Fruit fly (Drosophila melanogaster): ENCODE data around the gene CG6184.

The CG6184 gene

DNA sequence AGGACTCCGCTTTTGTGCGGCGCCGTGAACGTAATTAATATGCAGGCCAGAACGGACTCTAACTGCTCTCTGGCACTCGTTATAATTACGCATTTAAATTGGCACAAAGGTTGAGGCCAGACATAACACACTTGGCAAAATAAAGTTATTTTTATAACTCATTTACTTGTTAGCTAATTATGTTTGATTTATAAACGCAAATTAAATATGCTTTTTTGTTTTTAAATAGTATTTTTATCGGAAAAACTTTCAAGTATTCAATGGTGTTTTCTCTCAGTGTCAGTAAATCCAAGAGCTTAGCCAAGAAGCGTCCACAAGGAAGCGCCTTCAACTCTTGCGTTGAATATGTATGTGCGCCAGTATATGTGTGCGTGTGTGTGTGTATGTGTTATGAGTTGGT lies 15.2 kb upstream of the CG6184 start (continued):
- TF ChIP-seq CG10654 (GFP tag; optimal IDR thresholded peaks at IDR 0.05), result no peak
- TF ChIP-seq CG3995 (GFP tag; optimal IDR thresholded peaks at IDR 0.05), result no peak
- TF ChIP-seq ap (GFP tag; IDR thresholded peaks at IDR 0.05), result no peak
- no peak for TF ChIP-seq otp (GFP tag; IDR thresholded peaks at IDR 0.05)
- no peak for TF ChIP-seq CG34422 (GFP tag; IDR thresholded peaks at IDR 0.05)
- no peak for TF ChIP-seq CG12071 (GFP tag; optimal IDR thresholded peaks at IDR 0.05)
- TF ChIP-seq CG11456 (GFP tag; IDR thresholded peaks at IDR 0.05), result no peak
- TF ChIP-seq trem (tag; optimal IDR thresholded peaks at IDR 0.05), result no peak
- no peak for TF ChIP-seq CG31365 (tag; optimal IDR thresholded peaks at IDR 0.05)
- no peak for TF ChIP-seq toy (GFP tag; IDR thresholded peaks at IDR 0.05)
- TF ChIP-seq CG13296 (GFP tag; optimal IDR thresholded peaks at IDR 0.05), result no peak
- no peak for TF ChIP-seq CG2116 (GFP tag; optimal IDR thresholded peaks at IDR 0.05)
- TF ChIP-seq gfzf (GFP tag; optimal IDR thresholded peaks at IDR 0.05), result no peak
- no peak for TF ChIP-seq CG10959 (GFP tag; IDR thresholded peaks at IDR 0.05)
- no peak for TF ChIP-seq seq (GFP tag; IDR thresholded peaks at IDR 0.05)
- TF ChIP-seq CG10321 (GFP tag; IDR thresholded peaks at IDR 0.05), result no peak
- no peak for TF ChIP-seq BtbVII (GFP tag; optimal IDR thresholded peaks at IDR 0.05)
- TF ChIP-seq Med (GFP tag), result peak; percentile 25
- no peak for TF ChIP-seq CG17829 (tag; optimal IDR thresholded peaks at IDR 0.05)
- no peak for TF ChIP-seq CG17568 (GFP tag; optimal IDR thresholded peaks at IDR 0.05)
- no peak for TF ChIP-seq CG3065 (GFP tag; optimal IDR thresholded peaks at IDR 0.05)
- no peak for TF ChIP-seq zf30C (GFP tag; optimal IDR thresholded peaks at IDR 0.05)
- no peak for TF ChIP-seq cwo (GFP tag; optimal IDR thresholded peaks at IDR 0.05)
- TF ChIP-seq CG4360 (GFP tag; IDR thresholded peaks at IDR 0.05), result no peak
- TF ChIP-seq pan (optimal IDR thresholded peaks at IDR 0.05), result no peak
- TF ChIP-seq pan (GFP tag; optimal IDR thresholded peaks at IDR 0.05 in 1 of 2, IDR thresholded peaks at IDR 0.05 in 1 of 2), result peak in 1 of 2 experiments; percentile 13
- no peak for TF ChIP-seq Myb (GFP tag; optimal IDR thresholded peaks at IDR 0.05)
- no peak for TF ChIP-seq Sox100B (GFP tag; optimal IDR thresholded peaks at IDR 0.05)
- TF ChIP-seq tgo (GFP tag; IDR thresholded peaks at IDR 0.05), result peak; percentile 53; the same call in 1 of the 3 replicates
- no peak for TF ChIP-seq pnt (GFP tag; optimal IDR thresholded peaks at IDR 0.05)
- no peak for TF ChIP-seq NK7.1 (GFP tag; optimal IDR thresholded peaks at IDR 0.05)
- TF ChIP-seq CG2889 (GFP tag; IDR thresholded peaks at IDR 0.05), result no peak
- no peak for TF ChIP-seq CG3726 (GFP tag; IDR thresholded peaks at IDR 0.05)
- no peak for TF ChIP-seq CG33213 (GFP tag; optimal IDR thresholded peaks at IDR 0.05)
- peak; percentile 54 for TF ChIP-seq CG2120 (GFP tag; optimal IDR thresholded peaks at IDR 0.05)
- TF ChIP-seq PHDP (tag; optimal IDR thresholded peaks at IDR 0.05), result peak; percentile 5
- no peak for TF ChIP-seq CG15696 (tag; optimal IDR thresholded peaks at IDR 0.05)
- no peak for TF ChIP-seq zfh2 (GFP tag; optimal IDR thresholded peaks at IDR 0.05)

DNA sequence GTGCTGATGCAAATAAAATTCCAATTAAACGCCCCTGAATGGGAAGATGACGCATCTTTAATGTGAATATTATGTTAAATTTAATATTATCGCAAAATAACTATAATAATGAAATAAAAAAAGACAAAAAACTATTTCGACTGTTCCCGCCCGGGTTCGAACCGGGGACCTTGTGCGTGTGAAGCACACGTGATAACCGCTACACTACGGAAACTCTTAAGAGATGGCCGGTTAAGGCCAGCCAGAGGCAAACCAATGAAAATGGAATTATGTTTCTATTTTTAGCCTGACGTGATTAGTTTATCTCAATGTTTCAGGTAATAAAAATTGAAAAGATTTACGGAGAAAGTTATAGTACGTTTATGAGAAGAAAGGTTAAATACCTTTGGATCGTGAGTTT lies 14.5 kb upstream of the CG6184 start:
- TF ChIP-seq yki (optimal IDR thresholded peaks at IDR 0.05), result no peak
- no peak for TF ChIP-seq hbn (GFP tag; IDR thresholded peaks at IDR 0.05; ENCODE audit: partially characterized antibody)
- TF ChIP-seq ems (GFP tag; optimal IDR thresholded peaks at IDR 0.05), result no peak
- TF ChIP-seq CG18599 (GFP tag; optimal IDR thresholded peaks at IDR 0.05), result no peak
- TF ChIP-seq klu (GFP tag; IDR thresholded peaks at IDR 0.05), result no peak
- TF ChIP-seq CG3407 (GFP tag; optimal IDR thresholded peaks at IDR 0.05), result no peak
- TF ChIP-seq cato (GFP tag; optimal IDR thresholded peaks at IDR 0.05; ENCODE audit: borderline replicate concordance), result no peak
- TF ChIP-seq eyg (GFP tag; optimal IDR thresholded peaks at IDR 0.05), result no peak
- TF ChIP-seq CG15696 (tag; optimal IDR thresholded peaks at IDR 0.05), result no peak
- TF ChIP-seq CG14710 (tag; optimal IDR thresholded peaks at IDR 0.05), result no peak
- no peak for TF ChIP-seq Hr3 (GFP tag; optimal IDR thresholded peaks at IDR 0.05)
- no peak for TF ChIP-seq caup (GFP tag; optimal IDR thresholded peaks at IDR 0.05; ENCODE audit: severe bottlenecking)
- TF ChIP-seq unpg (GFP tag; optimal IDR thresholded peaks at IDR 0.05), result no peak
- no peak for TF ChIP-seq wdn (GFP tag; IDR thresholded peaks at IDR 0.05)
- no peak for TF ChIP-seq CG31441 (GFP tag; IDR thresholded peaks at IDR 0.05)
- TF ChIP-seq Hr51 (GFP tag; optimal IDR thresholded peaks at IDR 0.05), result no peak
- peak; percentile 58; the same call in 1 of the 2 replicates for TF ChIP-seq CG42726 (GFP tag; IDR thresholded peaks at IDR 0.05; ENCODE audit: partially characterized antibody)
- TF ChIP-seq jing (GFP tag; optimal IDR thresholded peaks at IDR 0.05), result no peak
